Fruit fly (Drosophila melanogaster) whole organism, embryonic: ENCODE measurements around the gene Spn88Eb.

Experiments
- CG6654 ChIP-seq: fragments of 200-800 bp; sonication (Bioruptor generic); optimal IDR thresholded peaks from 2 replicates; lab custom pipeline; 2017; ENCODE audit warnings: missing biosample characterization, mild to moderate bottlenecking, missing genetic modification characterization
- CG8478 ChIP-seq: fragments of >200 bp; optimal IDR thresholded peaks from 2 replicates; lab custom pipeline; 2018
- CG8765 ChIP-seq: fragments of 200-800 bp; sonication (Bioruptor generic); IDR thresholded peaks from 2 replicates; pipeline ENCODE4 v1.3.6; 2022; ENCODE audit warnings: missing biosample characterization, missing genetic modification characterization
- Fer1 ChIP-seq: fragments of 200-800 bp; sonication (Bioruptor generic); optimal IDR thresholded peaks from 2 replicates; lab custom pipeline; 2017; ENCODE audit warnings: missing biosample characterization, mild to moderate bottlenecking, missing genetic modification characterization
- MESR4 ChIP-seq: fragments of 200-800 bp; sonication (Bioruptor generic); optimal IDR thresholded peaks from 2 replicates; lab custom pipeline; 2018; ENCODE audit warnings: missing biosample characterization, mild to moderate bottlenecking, missing genetic modification characterization, moderate library complexity
- ase ChIP-seq: fragments of 200-800 bp; sonication (Bioruptor generic); IDR thresholded peaks from 3 replicates; pipeline ENCODE4 v1.3.6; 2022; ENCODE audit warnings: missing biosample characterization, missing genetic modification characterization
- bowl ChIP-seq: fragments of 200-800 bp; sonication (Bioruptor generic); IDR thresholded peaks from 2 replicates; pipeline ENCODE4 v1.3.6; 2022; ENCODE audit warnings: missing biosample characterization, missing genetic modification characterization
- cwo ChIP-seq: fragments of 200-800 bp; sonication (Bioruptor generic); optimal IDR thresholded peaks from 3 replicates; lab custom pipeline; 2017; ENCODE audit warnings: missing biosample characterization, missing genetic modification characterization, mild to moderate bottlenecking, moderate library complexity, missing genetic modification reagents
- dan ChIP-seq: fragments of 200-800 bp; sonication (Bioruptor generic); IDR thresholded peaks from 2 replicates; pipeline ENCODE4 v1.3.6; 2022; ENCODE audit warnings: missing biosample characterization, missing genetic modification characterization
- sima ChIP-seq: fragments of 200-800 bp; sonication (Bioruptor generic); optimal IDR thresholded peaks from 2 replicates; lab custom pipeline; 2016; ENCODE audit warnings: missing biosample characterization, missing genetic modification characterization
- vfl ChIP-seq: fragments of 200-800 bp; sonication (Bioruptor generic); optimal IDR thresholded peaks from 2 replicates; lab custom pipeline; 2016; ENCODE audit warnings: missing biosample characterization, missing genetic modification characterization

DNA sequence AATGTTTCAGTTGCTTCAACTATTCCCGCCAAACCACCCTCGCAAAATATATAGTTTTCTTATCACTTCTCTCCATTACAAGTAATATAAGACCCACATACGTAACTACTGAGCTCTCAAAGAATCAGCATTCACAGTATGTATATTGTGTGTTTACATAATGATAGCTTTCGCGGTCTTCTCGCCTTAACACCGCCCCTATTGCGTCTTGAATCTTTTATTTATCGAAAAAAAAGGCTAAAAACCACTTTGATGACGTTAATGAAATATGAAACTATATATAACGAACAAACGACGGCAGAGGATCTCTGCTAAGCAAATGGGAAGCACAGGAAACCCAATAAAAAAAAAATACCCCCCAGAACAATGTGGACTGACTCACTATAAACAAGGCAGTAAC, 11.2 kb downstream of the Spn88Eb start:
- TF ChIP-seq ase (GFP tag; lab: Robert Waterston, UW), result no peak
- TF ChIP-seq CG8478 (lab: Kevin White, UChicago), result no peak
- TF ChIP-seq CG6654 (GFP tag; lab: Kevin White, UChicago), result no peak
- TF ChIP-seq vfl (GFP tag; lab: Kevin White, UChicago), result no peak
- TF ChIP-seq dan (GFP tag; lab: Robert Waterston, UW), result no peak
- TF ChIP-seq sima (GFP tag; lab: Kevin White, UChicago), result no peak
- no peak for TF ChIP-seq bowl (GFP tag; lab: Robert Waterston, UW)
- TF ChIP-seq Fer1, result peak; percentile 18
- TF ChIP-seq CG8765 (GFP tag; lab: Robert Waterston, UW), result no peak
- TF ChIP-seq MESR4 (GFP tag; lab: Kevin White, UChicago), result no peak
- no peak for TF ChIP-seq cwo
